Fruit fly (Drosophila melanogaster): ENCODE results near the gene Invadolysin.

DNA sequence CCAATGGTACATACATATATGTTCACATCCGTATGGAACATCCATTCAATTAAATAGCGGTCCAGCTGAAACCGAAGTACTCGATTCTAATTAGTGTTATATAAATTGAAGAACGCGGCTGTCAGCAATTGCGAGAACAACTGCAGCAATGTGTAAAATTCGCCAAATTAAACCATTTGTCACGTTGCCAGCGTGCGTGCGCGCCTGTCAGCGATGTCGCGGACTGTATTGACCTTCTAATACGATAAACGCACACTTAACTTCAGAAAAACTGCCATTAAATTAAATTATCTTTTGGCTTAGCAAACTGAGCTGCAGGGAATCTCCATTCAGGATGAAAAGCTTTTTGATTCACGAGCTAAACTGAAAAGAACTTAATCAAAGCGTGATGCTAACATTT is 2.7 kb downstream of the Invadolysin start:
- no peak for TF ChIP-seq EcR (GFP tag; optimal IDR thresholded peaks at IDR 0.05)
- no peak for TF ChIP-seq psq (optimal IDR thresholded peaks at IDR 0.05)
- no peak for TF ChIP-seq pan (optimal IDR thresholded peaks at IDR 0.05)
- TF ChIP-seq usp (GFP tag; optimal IDR thresholded peaks at IDR 0.05), result no peak
- no peak for TF ChIP-seq Dll (optimal IDR thresholded peaks at IDR 0.05)

Data from whole organism.